Worm (Caenorhabditis elegans) whole organism, young adult: ENCODE results near the gene C02B8.7.
A peak's percentile ranks its signal among the peaks of the same experiment; 100 is the strongest.

Source experiments
- F55B11.4 ChIP-seq: sonication (generic microtip); optimal IDR thresholded peaks from 2 replicates; lab custom pipeline; 2016; ENCODE audit warnings: missing compliant biosample characterization, missing genetic modification characterization, borderline replicate concordance; ENCODE audit not compliant: insufficient read depth
- Y53G8AR.9 ChIP-seq: fragments of 200-800 bp; sonication (Bioruptor generic); conservative IDR thresholded peaks from 2 replicates; pipeline ENCODE4 v1.3.6; 2022; ENCODE audit warnings: missing genetic modification reagents, missing genetic modification characterization, missing compliant biosample characterization
- Y67H2A.10 ChIP-seq: fragments of 200-800 bp; sonication (Bioruptor generic); conservative IDR thresholded peaks from 2 replicates; pipeline ENCODE4 v1.3.6; 2022; ENCODE audit warnings: missing genetic modification reagents, missing genetic modification characterization, missing compliant biosample characterization
- Y79H2A.3 ChIP-seq: fragments of 200-800 bp; sonication (Bioruptor generic); conservative IDR thresholded peaks from 2 replicates; pipeline ENCODE4 v1.3.6; 2022; ENCODE audit warnings: missing genetic modification reagents, missing genetic modification characterization, missing compliant biosample characterization
- Y95B8A.8 ChIP-seq: fragments of 200-800 bp; sonication (Bioruptor generic); IDR thresholded peaks from 2 replicates; pipeline ENCODE4 v1.3.6; 2022; ENCODE audit warnings: missing genetic modification reagents, missing genetic modification characterization, missing compliant biosample characterization
- ama-1 ChIP-seq, 3 experiments: fragments of 150-350 bp in 1 of 3; sonication (generic microtip) in 2 of 3; optimal IDR thresholded peaks; 2 replicates each; lab custom pipeline; 2014 to 2018; ENCODE audit warnings: missing biosample characterization in 2 of 3, missing genetic modification characterization in 2 of 3, missing genetic modification reagents in 2 of 3
- aptf-2 ChIP-seq: fragments of 200-800 bp; sonication (Bioruptor generic); conservative IDR thresholded peaks from 2 replicates; pipeline ENCODE4 v1.3.6; 2022; ENCODE audit warnings: missing genetic modification reagents, missing genetic modification characterization, missing compliant biosample characterization
- aptf-3 ChIP-seq: fragments of 200-800 bp; sonication (Bioruptor generic); IDR thresholded peaks from 2 replicates; pipeline ENCODE4 v1.3.6; 2022; ENCODE audit warnings: missing genetic modification characterization, missing compliant biosample characterization
- athp-1 ChIP-seq: sonication (generic microtip); optimal IDR thresholded peaks from 2 replicates; lab custom pipeline; 2017; ENCODE audit warnings: mild to moderate bottlenecking, missing genetic modification characterization, missing compliant biosample characterization
- cebp-1 ChIP-seq, 2 experiments: fragments of 200-800 bp in 1 of 2; sonication (Bioruptor generic) in 1 of 2; sonication (generic microtip) in 1 of 2; IDR thresholded peaks in 1 of 2; optimal IDR thresholded peaks in 1 of 2; 2 replicates each; pipeline versions ENCODE4 v1.3.6 to Lab custom; 2017 to 2022; ENCODE audit warnings: missing compliant biosample characterization in 2 of 2, missing genetic modification characterization in 2 of 2, mild to moderate bottlenecking in 1 of 2, missing genetic modification reagents in 1 of 2, moderate library complexity in 1 of 2
- ceh-100 ChIP-seq: fragments of 200-800 bp; sonication (Bioruptor generic); IDR thresholded peaks from 2 replicates; pipeline ENCODE4 v1.3.6; 2022; ENCODE audit warnings: missing genetic modification reagents, missing genetic modification characterization, missing compliant biosample characterization
- ceh-40 ChIP-seq: fragments of 200-800 bp; sonication (Bioruptor generic); IDR thresholded peaks from 2 replicates; pipeline ENCODE4 v1.3.6; 2022; ENCODE audit warnings: missing genetic modification characterization, missing compliant biosample characterization
- fkh-3 ChIP-seq: sonication (generic microtip); optimal IDR thresholded peaks from 2 replicates; lab custom pipeline; 2016; ENCODE audit warnings: mild to moderate bottlenecking, missing genetic modification characterization, missing compliant biosample characterization
- gei-17 ChIP-seq: fragments of 200-800 bp; sonication (Bioruptor generic); optimal IDR thresholded peaks from 2 replicates; lab custom pipeline; 2018; ENCODE audit warnings: mild to moderate bottlenecking, missing genetic modification characterization, missing compliant biosample characterization
- hlh-12 ChIP-seq: sonication (generic microtip); optimal IDR thresholded peaks from 2 replicates; lab custom pipeline; 2016; ENCODE audit warnings: missing genetic modification characterization, missing compliant biosample characterization
- lin-26 ChIP-seq: fragments of 200-800 bp; sonication (Bioruptor generic); IDR thresholded peaks from 2 replicates; pipeline ENCODE4 v1.3.6; 2022; ENCODE audit warnings: missing genetic modification reagents, missing genetic modification characterization, missing compliant biosample characterization
- lsy-27 ChIP-seq: sonication (generic microtip); optimal IDR thresholded peaks from 2 replicates; lab custom pipeline; 2017; ENCODE audit warnings: missing genetic modification characterization, mild to moderate bottlenecking, missing compliant biosample characterization, antibody characterized with exemption, missing genotype, borderline replicate concordance; ENCODE audit not compliant: insufficient read depth
- mel-28 ChIP-seq: sonication (generic microtip); optimal IDR thresholded peaks from 2 replicates; lab custom pipeline; 2016; ENCODE audit warnings: borderline replicate concordance, mild to moderate bottlenecking, missing genetic modification characterization, missing compliant biosample characterization
- nhr-27 ChIP-seq: fragments of 200-800 bp; sonication (Bioruptor generic); optimal IDR thresholded peaks from 2 replicates; lab custom pipeline; 2018; ENCODE audit warnings: mild to moderate bottlenecking, missing genetic modification characterization, moderate library complexity, missing compliant biosample characterization
- nhr-80 ChIP-seq: sonication (generic microtip); optimal IDR thresholded peaks from 2 replicates; lab custom pipeline; 2016; ENCODE audit warnings: missing genetic modification characterization, missing compliant biosample characterization
- repo-1 ChIP-seq: sonication (generic microtip); optimal IDR thresholded peaks from 2 replicates; lab custom pipeline; 2017; ENCODE audit warnings: mild to moderate bottlenecking, missing genetic modification characterization, missing compliant biosample characterization
- sdz-38 ChIP-seq: sonication (generic microtip); optimal IDR thresholded peaks from 2 replicates; lab custom pipeline; 2016; ENCODE audit warnings: missing genotype, missing genetic modification characterization, missing compliant biosample characterization
- snpc-4 ChIP-seq, 5 experiments: fragments of 150-350 bp in 1 of 5; sonication (generic microtip) in 4 of 5; optimal IDR thresholded peaks; 2 replicates each; lab custom pipeline; 2014 to 2018; ENCODE audit warnings: missing genetic modification characterization in 5 of 5, missing biosample characterization in 3 of 5, antibody characterized with exemption in 2 of 5, mild to moderate bottlenecking in 2 of 5, missing compliant biosample characterization in 2 of 5, missing genotype in 2 of 5, moderate library complexity in 2 of 5, missing genetic modification reagents in 1 of 5

The C02B8.7 gene

DNA sequence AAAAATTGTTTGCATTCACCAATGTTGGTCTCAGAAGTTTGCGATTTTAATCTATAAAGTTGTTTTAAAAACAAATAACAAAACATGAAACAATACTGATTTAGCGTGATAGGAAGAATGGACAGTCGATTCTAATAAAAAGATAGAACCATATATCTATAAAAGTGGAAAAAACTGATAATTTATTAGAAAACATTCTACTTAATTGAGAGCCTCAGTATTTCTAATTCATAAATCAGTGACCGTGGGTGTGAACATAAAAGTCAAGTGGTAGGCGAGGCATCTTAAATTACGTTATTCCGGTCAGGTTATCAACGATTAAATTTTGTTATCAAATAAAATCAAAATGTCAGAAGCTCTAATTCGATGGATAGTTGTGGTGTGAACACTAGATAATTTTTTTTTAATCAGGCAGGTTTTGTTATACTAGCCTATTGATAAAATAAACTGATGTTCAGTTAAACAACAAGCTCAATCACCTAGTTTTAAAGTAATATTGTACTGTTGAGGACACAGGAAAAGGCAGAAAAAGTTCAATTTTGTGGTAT, 38.8 kb downstream of the C02B8.7 start, which contains the start of gene catp-5:
catp-5 (minus strand) TSS at position 51 of the 548 bp plus-strand sequence.
- TF ChIP-seq nhr-80 (tag; lab: Kevin White, UChicago) = peak; percentile 49
- no peak for TF ChIP-seq aptf-2

DNA sequence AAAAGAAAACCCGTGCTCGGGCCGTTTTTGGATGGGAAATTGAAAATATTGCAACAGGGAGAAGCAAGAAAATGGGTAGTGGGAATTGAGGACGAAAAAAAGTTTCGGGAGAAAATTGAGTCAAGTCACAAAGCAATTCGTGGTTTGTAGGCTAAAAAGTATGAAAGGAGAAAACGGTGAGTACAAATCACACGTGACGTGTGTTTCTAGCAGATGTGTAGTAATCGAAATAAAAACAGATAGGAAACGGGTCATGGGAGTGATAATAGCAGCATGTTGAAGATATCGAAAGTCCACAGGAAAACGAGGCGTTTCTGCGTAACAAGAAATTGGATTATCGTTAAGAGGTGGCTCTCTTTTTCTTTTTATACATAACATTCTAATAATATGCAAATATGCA, 47.8 kb downstream of the C02B8.7 start:
- no peak for TF ChIP-seq ceh-100
- TF ChIP-seq hlh-12 (tag; lab: Kevin White, UChicago) = no peak
- no peak for TF ChIP-seq repo-1 (tag; lab: Kevin White, UChicago)
- no peak for TF ChIP-seq athp-1 (tag; lab: Kevin White, UChicago)
- no peak for TF ChIP-seq aptf-3 (GFP tag; lab: Robert Waterston, UW)
- no peak for TF ChIP-seq ceh-40 (GFP tag; lab: Robert Waterston, UW)
- no peak for TF ChIP-seq F55B11.4 (tag; lab: Kevin White, UChicago)
- TF ChIP-seq, all 124 proteins: peak for 0

DNA sequence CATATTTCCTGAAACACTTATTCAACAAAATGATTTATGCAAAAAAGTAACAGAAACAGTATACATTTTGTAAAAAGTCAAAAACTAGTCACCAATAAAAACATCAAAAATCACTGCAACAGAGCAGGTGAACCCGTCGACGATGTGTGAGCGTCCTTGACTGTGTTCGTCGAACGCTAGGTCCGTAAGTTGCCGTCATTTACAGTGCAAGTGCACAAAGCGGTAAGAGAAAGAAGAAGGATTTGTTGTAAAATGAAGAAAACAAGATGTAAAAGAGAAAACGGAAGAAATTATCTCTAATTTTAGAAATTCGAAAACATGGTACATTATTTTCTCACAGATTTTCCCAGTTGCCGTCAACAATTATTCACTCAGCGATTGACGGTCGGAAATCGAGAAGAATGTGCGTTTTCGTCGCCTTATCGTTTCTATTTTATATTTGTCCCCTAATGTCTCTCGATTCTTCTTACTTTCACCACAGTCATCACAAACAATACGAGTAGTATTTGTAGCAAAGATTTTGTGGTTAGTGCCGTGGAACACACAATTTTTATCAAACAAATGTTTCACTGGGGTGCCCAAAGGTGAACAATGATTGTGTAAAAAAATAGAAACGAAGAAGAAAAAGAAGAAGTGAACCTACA, 48.3 kb downstream of the C02B8.7 start:
- TF ChIP-seq ama-1 (optimal IDR thresholded peaks at IDR 0.05; lab: Kevin White, UChicago) = peak; percentile 3
- no peak for TF ChIP-seq ama-1 (GFP tag; optimal IDR thresholded peaks at IDR 0.05; lab: Kevin White, UChicago)
- TF ChIP-seq nhr-80 (tag; lab: Kevin White, UChicago) = peak; percentile 50
- TF ChIP-seq Y67H2A.10 = no peak
- no peak for TF ChIP-seq Y53G8AR.9 (GFP tag; lab: Robert Waterston, UW)
- no peak for TF ChIP-seq F55B11.4 (tag; lab: Kevin White, UChicago)
- no peak for TF ChIP-seq mel-28 (tag; lab: Kevin White, UChicago)
- TF ChIP-seq gei-17 (GFP tag; lab: Kevin White, UChicago) = peak; percentile 19
- TF ChIP-seq cebp-1 (GFP tag; IDR thresholded peaks at IDR 0.05; lab: Robert Waterston, UW) = no peak
- TF ChIP-seq cebp-1 (tag; optimal IDR thresholded peaks at IDR 0.05; lab: Kevin White, UChicago) = peak; percentile 0
- TF ChIP-seq lin-26 (GFP tag; lab: Robert Waterston, UW) = peak; percentile 70; the same call in 1 of the 2 replicates
- no peak for TF ChIP-seq snpc-4 (GFP tag; optimal IDR thresholded peaks at IDR 0.05; lab: Kevin White, UChicago)
- TF ChIP-seq snpc-4 (tag; optimal IDR thresholded peaks at IDR 0.05; lab: Kevin White, UChicago) = no peak
- TF ChIP-seq, all 124 proteins: peak for 5

DNA sequence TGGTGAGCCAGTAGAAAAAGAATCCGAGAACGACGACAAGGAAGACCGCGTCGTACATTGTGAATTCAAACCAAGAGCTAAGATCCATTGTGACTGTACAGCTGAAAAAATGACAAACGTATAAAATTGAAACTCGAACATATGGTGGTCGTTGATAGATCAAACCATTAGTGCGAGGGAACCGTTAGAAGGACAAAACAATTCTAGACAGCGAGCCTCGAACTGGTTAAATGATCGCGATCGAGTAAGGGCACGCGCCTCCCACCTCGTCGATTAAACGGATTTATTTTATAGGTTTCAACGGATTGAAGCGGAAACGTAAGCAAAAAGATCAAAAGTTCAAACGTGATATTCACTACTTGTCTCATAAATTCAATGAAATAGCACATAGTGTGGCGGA, 49.2 kb downstream of the C02B8.7 start, which contains the start of gene vem-1:
vem-1 (minus strand) TSS at position 101 of the 400 bp plus-strand sequence.
- TF ChIP-seq lsy-27 (tag; lab: Kevin White, UChicago) (no peak), nhr-27 (tag; lab: Kevin White, UChicago) (no peak), fkh-3 (tag; lab: Kevin White, UChicago) (no peak), sdz-38 (tag; lab: Kevin White, UChicago) (no peak), F55B11.4 (tag; lab: Kevin White, UChicago) (no peak), Y79H2A.3 (GFP tag; lab: Robert Waterston, UW) (no peak), Y95B8A.8 (GFP tag; lab: Robert Waterston, UW) (no peak)
